Worm (Caenorhabditis elegans): ENCODE measurements around the gene F43C1.7.

- TF ChIP-seq zag-1 (tag; optimal IDR thresholded peaks at IDR 0.05): no peak
- no peak for TF ChIP-seq lin-39 (tag; optimal IDR thresholded peaks at IDR 0.05)
- no peak for TF ChIP-seq dpl-1 (GFP tag; optimal IDR thresholded peaks at IDR 0.05)
- no peak for TF ChIP-seq ztf-11 (tag; optimal IDR thresholded peaks at IDR 0.05)
- TF ChIP-seq ztf-4 (tag; optimal IDR thresholded peaks at IDR 0.05): no peak
Measured at ce11 chrIII:4232811-4233269, 9.5 kb downstream of the F43C1.7 start, which contains the start of gene nhr-20.
